Fruit fly (Drosophila melanogaster) whole organism, embryonic: Measurements from ENCODE around the gene CG11309.

Source experiments
- Asciz ChIP-seq: fragments of 200-800 bp; sonication (Bioruptor generic); optimal IDR thresholded peaks from 2 replicates; lab custom pipeline; 2017; ENCODE audit warnings: missing biosample characterization, mild to moderate bottlenecking, missing genetic modification characterization, missing genetic modification reagents
- BEAF-32 ChIP-seq: fragments of 200-800 bp; sonication (Bioruptor generic); optimal IDR thresholded peaks from 3 replicates; lab custom pipeline; 2017; ENCODE audit warnings: missing biosample characterization, missing genetic modification characterization, mild to moderate bottlenecking, moderate library complexity, missing genetic modification reagents
- CG10462 ChIP-seq: fragments of 200-800 bp; sonication (Bioruptor generic); optimal IDR thresholded peaks from 2 replicates; lab custom pipeline; 2016; ENCODE audit warnings: missing biosample characterization, missing genetic modification characterization
- CG11247 ChIP-seq: fragments of 200-800 bp; sonication (Bioruptor generic); IDR thresholded peaks from 2 replicates; pipeline ENCODE4 v1.3.6; 2022; ENCODE audit warnings: missing biosample characterization, missing genetic modification characterization
- CG12769 ChIP-seq: fragments of 200-800 bp; sonication (Bioruptor generic); optimal IDR thresholded peaks from 2 replicates; lab custom pipeline; 2019; ENCODE audit warnings: missing biosample characterization, mild to moderate bottlenecking, missing genetic modification characterization, moderate library complexity
- CG13424 ChIP-seq: fragments of 200-800 bp; sonication (Bioruptor generic); optimal IDR thresholded peaks from 2 replicates; lab custom pipeline; 2019; ENCODE audit warnings: missing biosample characterization, mild to moderate bottlenecking, missing genetic modification characterization, moderate library complexity
- CG15073 ChIP-seq: fragments of 200-800 bp; sonication (Bioruptor generic); optimal IDR thresholded peaks from 2 replicates; lab custom pipeline; 2016; ENCODE audit warnings: missing biosample characterization, missing genetic modification characterization
- CG1603 ChIP-seq: fragments of 200-800 bp; sonication (Bioruptor generic); optimal IDR thresholded peaks from 2 replicates; lab custom pipeline; 2019; ENCODE audit warnings: missing biosample characterization, mild to moderate bottlenecking, missing genetic modification characterization, moderate library complexity
- CG17612 ChIP-seq: fragments of 200-800 bp; sonication (Bioruptor generic); IDR thresholded peaks from 2 replicates; pipeline ENCODE4 v1.3.6; 2022; ENCODE audit warnings: missing biosample characterization, missing genetic modification characterization
- CG18011 ChIP-seq: fragments of 200-800 bp; sonication (Bioruptor generic); optimal IDR thresholded peaks from 2 replicates; lab custom pipeline; 2017; ENCODE audit warnings: missing biosample characterization, missing genetic modification characterization, mild to moderate bottlenecking, moderate library complexity, missing genotype
- CG2129 ChIP-seq: fragments of 200-800 bp; sonication (Bioruptor generic); IDR thresholded peaks from 2 replicates; pipeline ENCODE4 v1.3.6; 2022; ENCODE audit warnings: missing biosample characterization, missing genetic modification characterization; ENCODE audit not compliant: partially characterized antibody
- CG2202 ChIP-seq: fragments of 200-800 bp; sonication (Bioruptor generic); optimal IDR thresholded peaks from 2 replicates; lab custom pipeline; 2018; ENCODE audit warnings: missing biosample characterization, mild to moderate bottlenecking, missing genetic modification characterization
- CG3065 ChIP-seq: fragments of 200-800 bp; sonication (Bioruptor generic); optimal IDR thresholded peaks from 2 replicates; lab custom pipeline; 2016; ENCODE audit warnings: missing biosample characterization, missing genetic modification characterization
- CG43689 ChIP-seq: fragments of 200-800 bp; sonication (Bioruptor generic); IDR thresholded peaks from 2 replicates; pipeline ENCODE4 v1.3.6; 2022; ENCODE audit warnings: missing biosample characterization, missing genetic modification characterization
- CG5180 ChIP-seq: fragments of 200-800 bp; sonication (Bioruptor generic); optimal IDR thresholded peaks from 3 replicates; lab custom pipeline; 2017; ENCODE audit warnings: missing biosample characterization, missing genetic modification characterization, mild to moderate bottlenecking, moderate library complexity, missing genetic modification reagents
- CG6175 ChIP-seq: fragments of 200-800 bp; sonication (Bioruptor generic); IDR thresholded peaks from 3 replicates; pipeline ENCODE4 v1.3.6; 2022; ENCODE audit warnings: missing biosample characterization, missing genetic modification characterization
- CG8281 ChIP-seq: fragments of 200-800 bp; sonication (Bioruptor generic); optimal IDR thresholded peaks from 2 replicates; lab custom pipeline; 2018; ENCODE audit warnings: missing biosample characterization, mild to moderate bottlenecking, missing genetic modification characterization, moderate library complexity
- CG8388 ChIP-seq: fragments of 200-800 bp; sonication (Bioruptor generic); optimal IDR thresholded peaks from 2 replicates; lab custom pipeline; 2019; ENCODE audit warnings: missing biosample characterization, mild to moderate bottlenecking, missing genetic modification characterization, moderate library complexity
- CG8924 ChIP-seq: fragments of 200-800 bp; optimal IDR thresholded peaks from 3 replicates; lab custom pipeline; 2019; ENCODE audit warnings: missing biosample characterization, mild to moderate bottlenecking, missing genetic modification characterization, moderate library complexity
- CHES-1-like ChIP-seq: fragments of 200-800 bp; sonication (Bioruptor generic); optimal IDR thresholded peaks from 2 replicates; lab custom pipeline; 2016; ENCODE audit warnings: missing biosample characterization, missing genetic modification characterization
- Camta ChIP-seq: fragments of 200-800 bp; sonication (Bioruptor generic); optimal IDR thresholded peaks from 2 replicates; lab custom pipeline; 2016; ENCODE audit warnings: missing biosample characterization, missing genetic modification characterization
- CoRest ChIP-seq: fragments of 200-800 bp; sonication (Bioruptor generic); optimal IDR thresholded peaks from 3 replicates; lab custom pipeline; 2018; ENCODE audit warnings: missing biosample characterization, mild to moderate bottlenecking, missing genetic modification characterization, moderate library complexity
- CrebB ChIP-seq: fragments of 200-800 bp; sonication (Bioruptor generic); optimal IDR thresholded peaks from 3 replicates; lab custom pipeline; 2018; ENCODE audit warnings: missing biosample characterization, mild to moderate bottlenecking, missing genetic modification characterization
- Ets97D ChIP-seq: fragments of 200-800 bp; sonication (Bioruptor generic); optimal IDR thresholded peaks from 3 replicates; lab custom pipeline; 2016; ENCODE audit warnings: missing biosample characterization, missing genetic modification characterization
- Hmr ChIP-seq: fragments of 200-800 bp; sonication (Bioruptor generic); optimal IDR thresholded peaks from 3 replicates; lab custom pipeline; 2017; ENCODE audit warnings: mild to moderate bottlenecking, missing biosample characterization, missing genetic modification reagents, missing genetic modification characterization
- Kr ChIP-seq: fragments of 200-800 bp; sonication (Bioruptor generic); optimal IDR thresholded peaks from 2 replicates; lab custom pipeline; 2017; ENCODE audit warnings: missing biosample characterization, mild to moderate bottlenecking, missing genetic modification characterization
- MESR4 ChIP-seq: fragments of 200-800 bp; sonication (Bioruptor generic); optimal IDR thresholded peaks from 2 replicates; lab custom pipeline; 2018; ENCODE audit warnings: missing biosample characterization, mild to moderate bottlenecking, missing genetic modification characterization, moderate library complexity
- Oaz ChIP-seq: fragments of 200-800 bp; sonication (Bioruptor generic); IDR thresholded peaks from 2 replicates; pipeline ENCODE4 v1.3.6; 2022; ENCODE audit warnings: missing biosample characterization, missing genetic modification characterization
- Vsx1 ChIP-seq: fragments of 200-800 bp; sonication (Bioruptor generic); optimal IDR thresholded peaks from 2 replicates; lab custom pipeline; 2017; ENCODE audit warnings: missing biosample characterization, mild to moderate bottlenecking, missing genetic modification characterization, missing genetic modification reagents
- ci ChIP-seq: fragments of 200-800 bp; sonication (Bioruptor generic); IDR thresholded peaks from 3 replicates; pipeline ENCODE4 v1.3.6; 2022; ENCODE audit warnings: missing biosample characterization, missing genetic modification characterization
- cwo ChIP-seq: fragments of 200-800 bp; sonication (Bioruptor generic); optimal IDR thresholded peaks from 3 replicates; lab custom pipeline; 2017; ENCODE audit warnings: missing biosample characterization, missing genetic modification characterization, mild to moderate bottlenecking, moderate library complexity, missing genetic modification reagents
- danr ChIP-seq: fragments of 200-800 bp; sonication (Bioruptor generic); IDR thresholded peaks from 2 replicates; pipeline ENCODE4 v1.3.6; 2022; ENCODE audit warnings: missing biosample characterization, missing genetic modification characterization
- ems ChIP-seq: fragments of 200-800 bp; sonication (Bioruptor generic); optimal IDR thresholded peaks from 3 replicates; lab custom pipeline; 2016; ENCODE audit warnings: missing biosample characterization, missing genetic modification characterization
- ewg ChIP-seq: fragments of 200-800 bp; sonication (Bioruptor generic); optimal IDR thresholded peaks from 3 replicates; lab custom pipeline; 2017; ENCODE audit warnings: mild to moderate bottlenecking, missing biosample characterization, missing genetic modification reagents, missing genetic modification characterization
- fd96Cb ChIP-seq: fragments of 200-800 bp; sonication (Bioruptor generic); optimal IDR thresholded peaks from 2 replicates; lab custom pipeline; 2018; ENCODE audit warnings: missing biosample characterization, mild to moderate bottlenecking, missing genetic modification characterization, moderate library complexity
- gce ChIP-seq: fragments of 200-800 bp; sonication (Bioruptor generic); IDR thresholded peaks from 3 replicates; pipeline ENCODE4 v1.3.6; 2022; ENCODE audit warnings: missing biosample characterization, missing genetic modification characterization
- hbn ChIP-seq: fragments of 200-800 bp; sonication (Bioruptor generic); IDR thresholded peaks from 2 replicates; pipeline ENCODE4 v1.3.6; 2022; ENCODE audit warnings: missing biosample characterization, missing genetic modification characterization; ENCODE audit not compliant: partially characterized antibody
- hth ChIP-seq: fragments of >200 bp; optimal IDR thresholded peaks from 2 replicates; lab custom pipeline; 2017; ENCODE audit warnings: inconsistent platforms
- nau ChIP-seq: fragments of 200-800 bp; sonication (Bioruptor generic); optimal IDR thresholded peaks from 3 replicates; lab custom pipeline; 2017; ENCODE audit warnings: missing biosample characterization, mild to moderate bottlenecking, missing genetic modification characterization, missing genetic modification reagents
- p53 ChIP-seq: fragments of 200-800 bp; sonication (Bioruptor generic); optimal IDR thresholded peaks from 2 replicates; lab custom pipeline; 2016; ENCODE audit warnings: missing biosample characterization, missing genetic modification characterization
- pros ChIP-seq: fragments of 200-800 bp; sonication (Bioruptor generic); optimal IDR thresholded peaks from 3 replicates; lab custom pipeline; 2019; ENCODE audit warnings: missing biosample characterization, mild to moderate bottlenecking, missing genetic modification characterization, moderate library complexity
- repo ChIP-seq: fragments of 200-800 bp; sonication (Bioruptor generic); optimal IDR thresholded peaks from 2 replicates; lab custom pipeline; 2016; ENCODE audit warnings: missing biosample characterization, missing genetic modification characterization
- seq ChIP-seq: fragments of 200-800 bp; sonication (Bioruptor generic); IDR thresholded peaks from 2 replicates; pipeline ENCODE4 v1.3.6; 2022; ENCODE audit warnings: missing biosample characterization, missing genetic modification characterization
- slbo ChIP-seq: fragments of 200-800 bp; sonication (Bioruptor generic); IDR thresholded peaks from 2 replicates; pipeline ENCODE4 v1.3.6; 2022; ENCODE audit warnings: missing biosample characterization, missing genetic modification characterization
- sob ChIP-seq: fragments of 200-800 bp; sonication (Bioruptor generic); IDR thresholded peaks from 2 replicates; pipeline ENCODE4 v1.3.6; 2022; ENCODE audit warnings: missing biosample characterization, missing genetic modification characterization
- stc ChIP-seq: fragments of 200-800 bp; sonication (Bioruptor generic); IDR thresholded peaks from 2 replicates; pipeline ENCODE4 v1.3.6; 2022; ENCODE audit warnings: missing biosample characterization, missing genetic modification characterization
- toy ChIP-seq: fragments of 200-800 bp; sonication (Bioruptor generic); IDR thresholded peaks from 2 replicates; pipeline ENCODE4 v1.3.6; 2022; ENCODE audit warnings: missing biosample characterization, missing genetic modification characterization
- tup ChIP-seq: fragments of 200-800 bp; sonication (Bioruptor generic); optimal IDR thresholded peaks from 2 replicates; lab custom pipeline; 2016; ENCODE audit warnings: missing biosample characterization, mild to moderate bottlenecking, missing genetic modification characterization, moderate library complexity
- twi ChIP-seq: fragments of 200-800 bp; optimal IDR thresholded peaks from 2 replicates; lab custom pipeline; 2019; ENCODE audit warnings: missing biosample characterization, mild to moderate bottlenecking, missing genetic modification characterization, moderate library complexity
- wdn ChIP-seq: fragments of 200-800 bp; sonication (Bioruptor generic); IDR thresholded peaks from 2 replicates; pipeline ENCODE4 v1.3.6; 2022; ENCODE audit warnings: missing biosample characterization, missing genetic modification characterization

The CG11309 gene

DNA sequence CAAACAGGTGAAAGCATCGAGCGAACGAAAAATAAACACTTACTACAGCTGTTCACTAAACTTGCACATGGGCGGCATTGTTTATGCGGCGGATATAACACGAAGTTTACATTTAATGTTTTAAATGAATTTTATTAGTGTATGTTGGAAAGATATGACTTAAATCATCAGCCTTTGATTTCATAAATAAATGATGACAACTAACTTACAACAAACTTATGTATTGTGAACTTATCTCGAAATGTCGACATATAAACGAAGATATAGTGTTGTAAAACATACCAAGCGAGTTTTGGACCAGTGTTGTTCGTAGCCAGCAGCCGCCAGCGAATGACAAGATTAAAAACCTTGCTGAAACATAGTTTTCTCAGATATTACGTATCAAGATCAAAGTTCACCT is at the start of gene CG11309, which contains the start of gene CG7632 (continued):
- TF ChIP-seq CG12769 (tag; lab: Kevin White, UChicago) (peak; percentile 100), ci (GFP tag; lab: Robert Waterston, UW) (peak; percentile 100), CG1603 (peak; percentile 99), CG6175 (GFP tag; lab: Robert Waterston, UW) (peak; percentile 93), nau (GFP tag; lab: Kevin White, UChicago) (peak; percentile 99), Oaz (peak; percentile 97), toy (peak; percentile 97), pros (peak; percentile 97), CG15073 (GFP tag; lab: Kevin White, UChicago) (peak; percentile 79), CG11247 (GFP tag; lab: Robert Waterston, UW) (peak; percentile 97), gce (peak; percentile 98), stc (GFP tag; lab: Robert Waterston, UW) (peak; percentile 99), Hmr (GFP tag; lab: Kevin White, UChicago) (peak; percentile 100), CG17612 (GFP tag; lab: Robert Waterston, UW) (peak; percentile 93), CG3065 (GFP tag; lab: Kevin White, UChicago) (peak; percentile 97), CHES-1-like (GFP tag; lab: Kevin White, UChicago) (peak; percentile 98), CG8388 (GFP tag; lab: Kevin White, UChicago) (peak; percentile 100), CG2129 (GFP tag; lab: Robert Waterston, UW) (no peak), danr (peak; percentile 88), hth (no peak), hbn (GFP tag; lab: Robert Waterston, UW) (peak; percentile 36; the same call in 1 of the 2 replicates), Camta (GFP tag; lab: Kevin White, UChicago) (peak; percentile 99), CG2202 (peak; percentile 100), fd96Cb (tag; lab: Kevin White, UChicago) (peak; percentile 99), Asciz (GFP tag; lab: Kevin White, UChicago) (peak; percentile 100), CG18011 (GFP tag; lab: Kevin White, UChicago) (peak; percentile 93), CG5180 (GFP tag; lab: Kevin White, UChicago) (peak; percentile 94), wdn (GFP tag; lab: Robert Waterston, UW) (peak; percentile 97), BEAF-32 (GFP tag; lab: Kevin White, UChicago) (peak; percentile 41), ewg (GFP tag; lab: Kevin White, UChicago) (peak; percentile 96), Kr (GFP tag; lab: Kevin White, UChicago) (peak; percentile 90), sob (GFP tag; lab: Robert Waterston, UW) (peak; percentile 98), CG8924 (tag; lab: Kevin White, UChicago) (peak; percentile 100), seq (GFP tag; lab: Robert Waterston, UW) (peak; percentile 97), twi (tag; lab: Kevin White, UChicago) (peak; percentile 99), CG8281 (tag; lab: Kevin White, UChicago) (peak; percentile 95), repo (peak; percentile 98), CoRest (tag; lab: Kevin White, UChicago) (peak; percentile 99), CrebB (tag; lab: Kevin White, UChicago) (peak; percentile 100), Ets97D (GFP tag; lab: Kevin White, UChicago) (peak; percentile 95), ems (GFP tag; lab: Kevin White, UChicago) (peak; percentile 99), Vsx1 (peak; percentile 98), tup (GFP tag; lab: Kevin White, UChicago) (peak; percentile 98), slbo (GFP tag; lab: Robert Waterston, UW) (peak; percentile 94), p53 (GFP tag; lab: Kevin White, UChicago) (peak; percentile 95), CG13424 (peak; percentile 100), MESR4 (GFP tag; lab: Kevin White, UChicago) (peak; percentile 95), CG10462 (GFP tag; lab: Kevin White, UChicago) (peak; percentile 98), cwo (GFP tag; lab: Kevin White, UChicago) (peak; percentile 98), CG43689 (peak; percentile 92)
